Worm (Caenorhabditis elegans): ENCODE results near the gene C17B7.14.

The C17B7.14 gene

ce11 chrV:3289267-3289666 lies 31.1 kb downstream of the C17B7.14 start, which contains the start of gene F35F10.6:
F35F10.6 (minus strand) TSS chrV:3289367.
- TF ChIP-seq flt-1 (GFP tag; IDR thresholded peaks at IDR 0.05) (no peak), tbx-37 (GFP tag; conservative IDR thresholded peaks at IDR 0.05) (no peak), pes-1 (GFP tag; IDR thresholded peaks at IDR 0.05) (no peak), hmg-4 (GFP tag; optimal IDR thresholded peaks at IDR 0.05) (no peak), ceh-36 (tag; optimal IDR thresholded peaks at IDR 0.05) (no peak), tra-4 (tag; optimal IDR thresholded peaks at IDR 0.05) (no peak), hmbx-1 (tag; optimal IDR thresholded peaks at IDR 0.05) (no peak)

- TF ChIP-seq ceh-13 (GFP tag; optimal IDR thresholded peaks at IDR 0.05) (no peak), tbx-11 (GFP tag; IDR thresholded peaks at IDR 0.05) (no peak), aly-1 (tag; optimal IDR thresholded peaks at IDR 0.05) (no peak), scrt-1 (GFP tag; IDR thresholded peaks at IDR 0.05) (no peak), F13C5.2 (tag; optimal IDR thresholded peaks at IDR 0.05) (no peak), hmbx-1 (tag; optimal IDR thresholded peaks at IDR 0.05) (no peak), tra-4 (tag; optimal IDR thresholded peaks at IDR 0.05) (no peak)
Observed at ce11 chrV:3288134-3288533, 32.2 kb downstream of the C17B7.14 start.

ce11 chrV:3287330-3287729 lies 33.0 kb downstream of the C17B7.14 start, which contains the start of gene F35F10.7:
F35F10.7 (minus strand) TSS chrV:3287430.
- TF ChIP-seq pes-1 (GFP tag; IDR thresholded peaks at IDR 0.05) (no peak), flt-1 (GFP tag; IDR thresholded peaks at IDR 0.05) (no peak), hnd-1 (tag; optimal IDR thresholded peaks at IDR 0.05) (no peak)

- no peak for TF ChIP-seq ceh-13 (GFP tag; optimal IDR thresholded peaks at IDR 0.05)
- TF ChIP-seq sea-1 (GFP tag; conservative IDR thresholded peaks at IDR 0.05), result no peak
- TF ChIP-seq tbx-37 (GFP tag; conservative IDR thresholded peaks at IDR 0.05), result no peak
- TF ChIP-seq hnd-1 (tag; optimal IDR thresholded peaks at IDR 0.05), result no peak
- no peak for TF ChIP-seq ets-7 (tag; optimal IDR thresholded peaks at IDR 0.05)
- TF ChIP-seq pes-1 (GFP tag; IDR thresholded peaks at IDR 0.05), result no peak
- no peak for TF ChIP-seq aly-1 (tag; optimal IDR thresholded peaks at IDR 0.05)
- TF ChIP-seq scrt-1 (GFP tag; IDR thresholded peaks at IDR 0.05), result no peak
- TF ChIP-seq ceh-36 (tag; optimal IDR thresholded peaks at IDR 0.05), result no peak
- no peak for TF ChIP-seq hmbx-1 (tag; optimal IDR thresholded peaks at IDR 0.05)
- no peak for TF ChIP-seq tbx-11 (GFP tag; IDR thresholded peaks at IDR 0.05)
- no peak for TF ChIP-seq F13C5.2 (tag; optimal IDR thresholded peaks at IDR 0.05)
- TF ChIP-seq flt-1 (GFP tag; IDR thresholded peaks at IDR 0.05), result no peak
- TF ChIP-seq ama-1 (optimal IDR thresholded peaks at IDR 0.05), result no peak
- TF ChIP-seq hmg-4 (GFP tag; optimal IDR thresholded peaks at IDR 0.05), result no peak
- TF ChIP-seq tra-4 (tag; optimal IDR thresholded peaks at IDR 0.05), result no peak
Observed at ce11 chrV:3284629-3285028, 35.7 kb downstream of the C17B7.14 start, which contains the start of gene F35F10.5. F35F10.5 (plus strand) TSS chrV:3284929.

ce11 chrV:3282957-3283356 lies 37.4 kb downstream of the C17B7.14 start, which contains the start of gene str-64:
str-64 (plus strand) TSS chrV:3283257.
- TF ChIP-seq sea-1 (GFP tag; conservative IDR thresholded peaks at IDR 0.05), result no peak
- no peak for TF ChIP-seq flt-1 (GFP tag; IDR thresholded peaks at IDR 0.05)
- TF ChIP-seq tra-4 (tag; optimal IDR thresholded peaks at IDR 0.05), result no peak
- no peak for TF ChIP-seq B0310.2 (tag; optimal IDR thresholded peaks at IDR 0.05)
- no peak for TF ChIP-seq aly-1 (tag; optimal IDR thresholded peaks at IDR 0.05)
- no peak for TF ChIP-seq F13C5.2 (tag; optimal IDR thresholded peaks at IDR 0.05)
- no peak for TF ChIP-seq hmbx-1 (tag; optimal IDR thresholded peaks at IDR 0.05)
- no peak for TF ChIP-seq scrt-1 (GFP tag; IDR thresholded peaks at IDR 0.05)
- no peak for TF ChIP-seq ceh-36 (tag; optimal IDR thresholded peaks at IDR 0.05)
- TF ChIP-seq tbx-37 (GFP tag; conservative IDR thresholded peaks at IDR 0.05), result no peak
- TF ChIP-seq hnd-1 (tag; optimal IDR thresholded peaks at IDR 0.05), result no peak
- TF ChIP-seq ets-7 (tag; optimal IDR thresholded peaks at IDR 0.05), result no peak
- no peak for TF ChIP-seq pes-1 (GFP tag; IDR thresholded peaks at IDR 0.05)
- TF ChIP-seq hmg-4 (GFP tag; optimal IDR thresholded peaks at IDR 0.05), result no peak
- no peak for TF ChIP-seq ceh-13 (GFP tag; optimal IDR thresholded peaks at IDR 0.05)

- TF ChIP-seq ets-7 (tag; optimal IDR thresholded peaks at IDR 0.05), result no peak
- TF ChIP-seq ceh-13 (GFP tag; optimal IDR thresholded peaks at IDR 0.05), result no peak
Observed at ce11 chrV:3281523-3281922, 38.8 kb downstream of the C17B7.14 start, which contains the start of gene T28A11.25. T28A11.25 (plus strand) TSS chrV:3281823.

DNA sequence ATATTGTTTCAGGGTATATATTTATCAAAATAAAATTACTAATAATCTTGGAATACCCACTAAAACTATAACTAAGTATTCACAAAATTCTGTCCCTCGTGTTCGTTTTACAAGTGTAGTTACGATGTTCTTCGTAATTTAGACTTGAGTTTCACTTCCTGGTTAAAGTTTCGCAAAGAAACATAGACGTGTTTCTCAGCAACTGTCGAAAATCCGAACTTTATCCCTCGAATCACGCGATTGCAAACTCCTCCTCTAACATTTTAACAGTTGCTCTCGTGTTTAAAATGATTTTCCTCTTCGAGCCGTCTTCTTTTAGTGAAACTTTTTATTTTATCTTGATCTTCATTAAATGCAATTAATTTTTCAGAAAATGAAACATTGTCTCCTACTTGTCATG lies 40.3 kb downstream of the C17B7.14 start, which contains the start of gene T28A11.2:
Gene T28A11.2 (plus strand): TSS at position 371 of the 400 bp plus-strand sequence.
- TF ChIP-seq ama-1 (optimal IDR thresholded peaks at IDR 0.05), result no peak
- no peak for TF ChIP-seq ets-7 (tag; optimal IDR thresholded peaks at IDR 0.05)
- TF ChIP-seq ceh-13 (GFP tag; optimal IDR thresholded peaks at IDR 0.05), result no peak
- no peak for TF ChIP-seq sea-1 (GFP tag; conservative IDR thresholded peaks at IDR 0.05)
- no peak for TF ChIP-seq aly-1 (tag; optimal IDR thresholded peaks at IDR 0.05)
- no peak for TF ChIP-seq scrt-1 (GFP tag; IDR thresholded peaks at IDR 0.05)
- no peak for TF ChIP-seq hmbx-1 (tag; optimal IDR thresholded peaks at IDR 0.05)

DNA sequence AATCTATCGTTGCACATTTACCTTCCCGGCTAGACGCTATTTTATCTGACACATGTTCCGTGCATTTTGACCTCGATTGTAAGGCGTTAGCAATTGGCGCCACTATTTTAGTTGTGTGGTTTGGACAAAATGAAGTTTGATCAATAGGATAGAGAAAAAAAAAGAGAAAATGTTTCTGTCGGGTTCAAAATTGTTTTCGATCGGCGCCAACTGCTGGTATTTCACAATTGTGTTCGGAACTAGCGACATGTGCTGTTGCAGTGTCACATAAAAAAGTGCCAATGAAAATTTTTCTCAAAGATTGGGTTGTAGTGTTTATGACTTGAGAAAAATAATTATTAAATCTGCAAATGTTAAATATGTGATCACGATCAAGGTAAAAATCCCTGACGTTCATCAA lies 41.2 kb downstream of the C17B7.14 start:
- TF ChIP-seq tbx-11 (GFP tag; IDR thresholded peaks at IDR 0.05) (no peak), sea-1 (GFP tag; conservative IDR thresholded peaks at IDR 0.05) (no peak), hmbx-1 (tag; optimal IDR thresholded peaks at IDR 0.05) (no peak), ceh-36 (tag; optimal IDR thresholded peaks at IDR 0.05) (no peak), tra-4 (tag; optimal IDR thresholded peaks at IDR 0.05) (no peak), scrt-1 (GFP tag; IDR thresholded peaks at IDR 0.05) (no peak), hnd-1 (tag; optimal IDR thresholded peaks at IDR 0.05) (no peak), ceh-13 (GFP tag; optimal IDR thresholded peaks at IDR 0.05) (no peak), tbx-37 (GFP tag; conservative IDR thresholded peaks at IDR 0.05) (no peak), pes-1 (GFP tag; IDR thresholded peaks at IDR 0.05) (no peak), aly-1 (tag; optimal IDR thresholded peaks at IDR 0.05) (no peak), flt-1 (GFP tag; IDR thresholded peaks at IDR 0.05) (no peak), ama-1 (optimal IDR thresholded peaks at IDR 0.05) (no peak), hmg-4 (GFP tag; optimal IDR thresholded peaks at IDR 0.05) (no peak), F13C5.2 (tag; optimal IDR thresholded peaks at IDR 0.05) (no peak), B0310.2 (tag; optimal IDR thresholded peaks at IDR 0.05) (no peak), ets-7 (tag; optimal IDR thresholded peaks at IDR 0.05) (no peak)

Measured in whole organism, early embryonic.